Worm (Caenorhabditis elegans) whole organism, L2 larva: ENCODE data around the gene sru-26.
"Not testable (repeated sequence)": the region's sequence is repeated elsewhere in the genome, so short reads cannot be mapped to it uniquely, and the experiment has no call there.

Source experiments
- C34F6.9 ChIP-seq: fragments of 150-350 bp; optimal IDR thresholded peaks from 2 replicates; lab custom pipeline; 2014; ENCODE audit warnings: missing biosample characterization, missing genetic modification characterization
- R02D3.7 ChIP-seq: fragments of 150-350 bp; optimal IDR thresholded peaks from 2 replicates; lab custom pipeline; 2014; ENCODE audit warnings: missing biosample characterization, missing genetic modification characterization
- Y55F3AM.14 ChIP-seq: fragments of 200-800 bp; sonication (Bioruptor generic); optimal IDR thresholded peaks from 2 replicates; lab custom pipeline; 2018; ENCODE audit warnings: mild to moderate bottlenecking, missing genetic modification characterization, missing compliant biosample characterization
- ama-1 ChIP-seq: fragments of 150-350 bp; optimal IDR thresholded peaks from 2 replicates; lab custom pipeline; 2018; ENCODE audit warnings: inconsistent platforms
- blmp-1 ChIP-seq: sonication (generic microtip); optimal IDR thresholded peaks from 2 replicates; lab custom pipeline; 2017; ENCODE audit warnings: missing genetic modification characterization, mild to moderate bottlenecking, missing compliant biosample characterization, antibody characterized with exemption, moderate library complexity; ENCODE audit not compliant: insufficient read depth
- ceh-16 ChIP-seq: fragments of 150-350 bp; optimal IDR thresholded peaks from 2 replicates; lab custom pipeline; 2014; ENCODE audit warnings: missing biosample characterization, missing genetic modification characterization
- ceh-82 ChIP-seq: fragments of 150-350 bp; optimal IDR thresholded peaks from 2 replicates; lab custom pipeline; 2014; ENCODE audit warnings: missing biosample characterization, missing genetic modification characterization
- crh-2 ChIP-seq: sonication (generic microtip); optimal IDR thresholded peaks from 2 replicates; lab custom pipeline; 2017; ENCODE audit warnings: missing biosample characterization, missing genetic modification characterization
- dmd-4 ChIP-seq: sonication (generic microtip); optimal IDR thresholded peaks from 2 replicates; lab custom pipeline; 2017; ENCODE audit warnings: missing biosample characterization, missing genetic modification characterization
- egl-27 ChIP-seq: sonication (generic microtip); optimal IDR thresholded peaks from 3 replicates; lab custom pipeline; 2017; ENCODE audit warnings: missing biosample characterization, missing genetic modification reagents, missing genetic modification characterization
- elt-3 ChIP-seq: sonication (generic microtip); optimal IDR thresholded peaks from 2 replicates; lab custom pipeline; 2017; ENCODE audit warnings: missing biosample characterization, missing genetic modification characterization
- gmeb-1 ChIP-seq: fragments of 150-350 bp; optimal IDR thresholded peaks from 2 replicates; lab custom pipeline; 2014; ENCODE audit warnings: missing biosample characterization, missing genetic modification characterization
- lin-11 ChIP-seq: fragments of 150-350 bp; sonication (generic microtip); optimal IDR thresholded peaks from 2 replicates; lab custom pipeline; 2014; ENCODE audit warnings: missing biosample characterization, missing genetic modification characterization, inconsistent platforms, mixed read lengths
- lin-39 ChIP-seq: fragments of 150-350 bp; optimal IDR thresholded peaks from 2 replicates; lab custom pipeline; 2014; ENCODE audit warnings: missing biosample characterization, missing genetic modification reagents, missing genetic modification characterization
- mab-5 ChIP-seq: fragments of 150-350 bp; optimal IDR thresholded peaks from 2 replicates; lab custom pipeline; 2014; ENCODE audit warnings: missing biosample characterization, missing genetic modification characterization
- mbf-1 ChIP-seq: sonication (generic microtip); optimal IDR thresholded peaks from 2 replicates; lab custom pipeline; 2017; ENCODE audit warnings: missing biosample characterization, missing genetic modification characterization
- mdl-1 ChIP-seq, 2 experiments: fragments of 150-350 bp in 1 of 2; sonication (generic microtip) in 1 of 2; optimal IDR thresholded peaks; 2 replicates each; lab custom pipeline; 2017; ENCODE audit warnings: missing biosample characterization in 2 of 2, missing genetic modification characterization in 2 of 2
- nhr-11 ChIP-seq: fragments of 150-350 bp; optimal IDR thresholded peaks from 2 replicates; lab custom pipeline; 2014; ENCODE audit warnings: missing biosample characterization, missing genetic modification characterization
- nhr-12 ChIP-seq: fragments of 150-350 bp; optimal IDR thresholded peaks from 2 replicates; lab custom pipeline; 2014; ENCODE audit warnings: missing biosample characterization, missing genetic modification characterization
- nhr-129 ChIP-seq: fragments of 150-350 bp; optimal IDR thresholded peaks from 2 replicates; lab custom pipeline; 2014; ENCODE audit warnings: missing biosample characterization, missing genetic modification characterization
- nhr-21 ChIP-seq: fragments of 150-350 bp; optimal IDR thresholded peaks from 2 replicates; lab custom pipeline; 2014; ENCODE audit warnings: missing biosample characterization, missing genetic modification characterization
- nhr-23 ChIP-seq: fragments of 150-350 bp; optimal IDR thresholded peaks from 2 replicates; lab custom pipeline; 2014; ENCODE audit warnings: missing biosample characterization, missing genetic modification reagents, missing genetic modification characterization
- nhr-237 ChIP-seq: fragments of 150-350 bp; optimal IDR thresholded peaks from 2 replicates; lab custom pipeline; 2014; ENCODE audit warnings: missing biosample characterization, missing genetic modification characterization
- nhr-25 ChIP-seq: fragments of 150-350 bp; sonication (generic microtip); optimal IDR thresholded peaks from 3 replicates; lab custom pipeline; 2014; ENCODE audit warnings: missing biosample characterization, missing genetic modification characterization
- nhr-77 ChIP-seq: fragments of 150-350 bp; optimal IDR thresholded peaks from 2 replicates; lab custom pipeline; 2014; ENCODE audit warnings: missing biosample characterization, missing genetic modification characterization
- peb-1 ChIP-seq: fragments of 150-350 bp; optimal IDR thresholded peaks from 2 replicates; lab custom pipeline; 2014; ENCODE audit warnings: missing biosample characterization, missing genetic modification characterization
- sem-4 ChIP-seq: fragments of 150-350 bp; optimal IDR thresholded peaks from 2 replicates; lab custom pipeline; 2014; ENCODE audit warnings: missing biosample characterization, missing genetic modification reagents, missing genetic modification characterization
- skn-1 ChIP-seq: sonication (generic microtip); optimal IDR thresholded peaks from 2 replicates; lab custom pipeline; 2017; ENCODE audit warnings: missing biosample characterization, missing genetic modification characterization
- sma-9 ChIP-seq, 2 experiments: fragments of 150-350 bp in 1 of 2; sonication (generic microtip) in 1 of 2; optimal IDR thresholded peaks; 2 replicates each; lab custom pipeline; 2014 to 2016; ENCODE audit warnings: missing genetic modification characterization in 2 of 2, mild to moderate bottlenecking in 1 of 2, missing biosample characterization in 1 of 2, missing compliant biosample characterization in 1 of 2, missing genetic modification reagents in 1 of 2, moderate library complexity in 1 of 2
- snpc-4 ChIP-seq: fragments of 150-350 bp; optimal IDR thresholded peaks from 2 replicates; lab custom pipeline; 2014; ENCODE audit warnings: missing biosample characterization, missing genetic modification characterization
- unc-62 ChIP-seq: fragments of 150-350 bp; optimal IDR thresholded peaks from 2 replicates; lab custom pipeline; 2014; ENCODE audit warnings: missing biosample characterization, missing genetic modification reagents, missing genetic modification characterization
- ztf-1 ChIP-seq: fragments of 200-800 bp; sonication (Bioruptor generic); conservative IDR thresholded peaks from 2 replicates; pipeline ENCODE4 v1.3.6; 2022; ENCODE audit warnings: missing genetic modification characterization, missing compliant biosample characterization
- ztf-11 ChIP-seq: sonication (generic microtip); optimal IDR thresholded peaks from 2 replicates; lab custom pipeline; 2017; ENCODE audit warnings: missing biosample characterization, missing genetic modification characterization
- ztf-4 ChIP-seq: fragments of 150-350 bp; optimal IDR thresholded peaks from 2 replicates; lab custom pipeline; 2014; ENCODE audit warnings: missing biosample characterization, missing genetic modification characterization

Gene sru-26

ce11 chrIV:12498238-12498637 is 10.9 kb downstream of the sru-26 start, which contains the start of gene sru-19:
Gene sru-19, plus strand, starts transcription at chrIV:12498538.
- no peak for TF ChIP-seq ama-1 (lab: Kevin White, UChicago)
- no peak for TF ChIP-seq Y55F3AM.14 (GFP tag; lab: Kevin White, UChicago)
- no peak for TF ChIP-seq nhr-25 (tag; lab: Kevin White, UChicago)

- no peak for TF ChIP-seq nhr-11 (tag; lab: Kevin White, UChicago)
- TF ChIP-seq ama-1 (lab: Kevin White, UChicago) = no peak
- no peak for TF ChIP-seq ztf-11 (tag; lab: Kevin White, UChicago)
- no peak for TF ChIP-seq ztf-4 (tag; lab: Kevin White, UChicago)
- TF ChIP-seq lin-11 = no peak
- no peak for TF ChIP-seq sma-9 (GFP tag; optimal IDR thresholded peaks at IDR 0.05; lab: Kevin White, UChicago)
- TF ChIP-seq sma-9 (tag; optimal IDR thresholded peaks at IDR 0.05; lab: Kevin White, UChicago) = no peak
- TF ChIP-seq R02D3.7 (tag; lab: Kevin White, UChicago) = no peak
- no peak for TF ChIP-seq blmp-1 (tag; lab: Kevin White, UChicago)
- no peak for TF ChIP-seq ztf-1
- TF ChIP-seq dmd-4 = no peak
- TF ChIP-seq C34F6.9 (tag; lab: Kevin White, UChicago) = no peak
- TF ChIP-seq nhr-23 (tag; lab: Kevin White, UChicago) = no peak
- TF ChIP-seq nhr-129 (tag; lab: Kevin White, UChicago) = no peak
- no peak for TF ChIP-seq nhr-25 (tag; lab: Kevin White, UChicago)
- TF ChIP-seq Y55F3AM.14 (GFP tag; lab: Kevin White, UChicago) = no peak
- TF ChIP-seq gmeb-1 (tag; lab: Kevin White, UChicago) = no peak
- TF ChIP-seq nhr-12 (tag; lab: Kevin White, UChicago) = no peak
- TF ChIP-seq unc-62 = no peak
Measured at ce11 chrIV:12501956-12502355, 14.7 kb downstream of the sru-26 start, which contains the start of gene sru-18. Gene sru-18, plus strand, starts transcription at chrIV:12502256.

- TF ChIP-seq nhr-237, crh-2, nhr-21 (tag; lab: Kevin White, UChicago): not testable (repeated sequence)
- TF ChIP-seq, all 48 proteins: peak for 0; not testable (repeated sequence) for 48
Measured at ce11 chrIV:12505397-12505796, 18.1 kb downstream of the sru-26 start, which contains the start of gene sru-17. Gene sru-17, plus strand, starts transcription at chrIV:12505697.

- no peak for TF ChIP-seq ceh-16
- TF ChIP-seq skn-1 (tag; lab: Kevin White, UChicago) = no peak
- TF ChIP-seq elt-3 (tag; lab: Kevin White, UChicago) = no peak
- no peak for TF ChIP-seq mdl-1 (tag; optimal IDR thresholded peaks at IDR 0.05; lab: Kevin White, UChicago)
- TF ChIP-seq nhr-237 (tag; lab: Kevin White, UChicago) = no peak
- no peak for TF ChIP-seq R02D3.7 (tag; lab: Kevin White, UChicago)
- TF ChIP-seq nhr-11 (tag; lab: Kevin White, UChicago) = no peak
- TF ChIP-seq Y55F3AM.14 (GFP tag; lab: Kevin White, UChicago) = no peak
- TF ChIP-seq nhr-77 (tag; lab: Kevin White, UChicago) = no peak
- TF ChIP-seq, all 48 proteins: peak for 0
Measured at ce11 chrIV:12520150-12520549, 32.9 kb downstream of the sru-26 start, which contains the start of gene tsp-4. Gene tsp-4, minus strand, starts transcription at chrIV:12520250.

- TF ChIP-seq gmeb-1 (tag; lab: Kevin White, UChicago) (no peak), egl-27 (tag; lab: Kevin White, UChicago) (no peak), lin-11 (no peak), unc-62 (no peak), lin-39 (tag; lab: Kevin White, UChicago) (no peak), elt-3 (tag; lab: Kevin White, UChicago) (no peak), sem-4 (tag; lab: Kevin White, UChicago) (no peak), R02D3.7 (tag; lab: Kevin White, UChicago) (no peak), nhr-25 (tag; lab: Kevin White, UChicago) (no peak), blmp-1 (tag; lab: Kevin White, UChicago) (no peak), C34F6.9 (tag; lab: Kevin White, UChicago) (no peak)
Measured at ce11 chrIV:12522521-12522920, 35.2 kb downstream of the sru-26 start, which contains the start of gene sru-13. Gene sru-13, minus strand, starts transcription at chrIV:12522621.

- TF ChIP-seq mbf-1 (tag; lab: Kevin White, UChicago) (no peak), lin-39 (tag; lab: Kevin White, UChicago) (no peak), ztf-4 (tag; lab: Kevin White, UChicago) (no peak), peb-1 (tag; lab: Kevin White, UChicago) (no peak), dmd-4 (no peak), snpc-4 (tag; lab: Kevin White, UChicago) (no peak), C34F6.9 (tag; lab: Kevin White, UChicago) (no peak), gmeb-1 (tag; lab: Kevin White, UChicago) (no peak), ceh-82 (tag; lab: Kevin White, UChicago) (no peak), mab-5 (tag; lab: Kevin White, UChicago) (no peak)
Measured at ce11 chrIV:12525409-12525808, 38.1 kb downstream of the sru-26 start, which contains the start of gene eak-4. Gene eak-4, minus strand, starts transcription at chrIV:12525509.
